Worm (Caenorhabditis elegans) whole organism, L1 larva: ENCODE data around the gene idpp-5.

Experiments
- Y116A8C.19 ChIP-seq: sonication (generic microtip); optimal IDR thresholded peaks from 2 replicates; lab custom pipeline; 2016; ENCODE audit warnings: missing compliant biosample characterization, missing genetic modification characterization, borderline replicate concordance
- alr-1 ChIP-seq: fragments of 200-800 bp; sonication (Bioruptor generic); optimal IDR thresholded peaks from 2 replicates; lab custom pipeline; 2018; ENCODE audit warnings: borderline replicate concordance, mild to moderate bottlenecking, missing genetic modification characterization, missing compliant biosample characterization
- ama-1 ChIP-seq: fragments of 150-350 bp; optimal IDR thresholded peaks from 2 replicates; lab custom pipeline; 2014
- ceh-82 ChIP-seq, 3 experiments: fragments of 150-350 bp in 1 of 3; sonication (generic microtip) in 2 of 3; optimal IDR thresholded peaks; 2 replicates each; lab custom pipeline; 2014 to 2017; ENCODE audit warnings: missing biosample characterization in 3 of 3, missing genetic modification characterization in 3 of 3
- ceh-88 ChIP-seq: fragments of 200-800 bp; sonication (Bioruptor generic); IDR thresholded peaks from 2 replicates; pipeline ENCODE4 v1.3.6; 2022; ENCODE audit warnings: missing genetic modification characterization, missing compliant biosample characterization
- dpl-1 ChIP-seq, 3 experiments: fragments of 150-350 bp in 2 of 3; sonication (generic microtip) in 1 of 3; optimal IDR thresholded peaks; 2 replicates each; lab custom pipeline; 2014 to 2017; ENCODE audit warnings: missing biosample characterization in 3 of 3, missing genetic modification characterization in 3 of 3, missing genetic modification reagents in 3 of 3
- egl-13 ChIP-seq: sonication (generic microtip); optimal IDR thresholded peaks from 2 replicates; lab custom pipeline; 2016; ENCODE audit warnings: missing genotype, missing genetic modification reagents, missing genetic modification characterization, missing compliant biosample characterization
- egl-27 ChIP-seq, 2 experiments: fragments of 150-350 bp in 1 of 2; sonication (generic microtip); optimal IDR thresholded peaks; 3 replicates each; lab custom pipeline; 2017 to 2018; ENCODE audit warnings: missing biosample characterization in 2 of 2, missing genetic modification characterization in 2 of 2, missing genetic modification reagents in 2 of 2
- elt-2 ChIP-seq: sonication (generic microtip); optimal IDR thresholded peaks from 2 replicates; lab custom pipeline; 2016; ENCODE audit warnings: missing genetic modification characterization, mild to moderate bottlenecking, inconsistent platforms, missing compliant biosample characterization, missing genetic modification reagents
- ets-5 ChIP-seq: fragments of 200-800 bp; sonication (Bioruptor generic); IDR thresholded peaks from 2 replicates; pipeline ENCODE4 v1.3.6; 2022; ENCODE audit warnings: missing genetic modification characterization, missing compliant biosample characterization
- fkh-10 ChIP-seq: sonication (generic microtip); optimal IDR thresholded peaks from 2 replicates; lab custom pipeline; 2017; ENCODE audit warnings: missing biosample characterization, missing genetic modification reagents, missing genetic modification characterization
- fkh-8 ChIP-seq: sonication (generic microtip); optimal IDR thresholded peaks from 2 replicates; lab custom pipeline; 2016; ENCODE audit warnings: mild to moderate bottlenecking, missing genetic modification characterization, missing compliant biosample characterization
- fos-1 ChIP-seq: fragments of 150-350 bp; optimal IDR thresholded peaks from 2 replicates; lab custom pipeline; 2014; ENCODE audit warnings: missing biosample characterization, missing genetic modification characterization
- grh-1 ChIP-seq: fragments of 200-800 bp; sonication (Bioruptor generic); IDR thresholded peaks from 2 replicates; pipeline ENCODE4 v1.3.6; 2022; ENCODE audit warnings: missing genetic modification reagents, missing genetic modification characterization, missing compliant biosample characterization
- isw-1 ChIP-seq: fragments of 200-800 bp; sonication (Bioruptor generic); IDR thresholded peaks from 2 replicates; pipeline ENCODE4 v1.3.6; 2022; ENCODE audit warnings: missing genetic modification characterization, missing compliant biosample characterization
- lin-14 ChIP-seq: fragments of 200-800 bp; sonication (Bioruptor generic); optimal IDR thresholded peaks from 2 replicates; lab custom pipeline; 2018; ENCODE audit warnings: mild to moderate bottlenecking, missing genetic modification characterization, moderate library complexity, missing compliant biosample characterization
- lin-39 ChIP-seq: fragments of 150-350 bp; optimal IDR thresholded peaks from 2 replicates; lab custom pipeline; 2014; ENCODE audit warnings: missing biosample characterization, missing genetic modification reagents, missing genetic modification characterization
- nhr-11 ChIP-seq: fragments of 150-350 bp; optimal IDR thresholded peaks from 2 replicates; lab custom pipeline; 2014; ENCODE audit warnings: missing biosample characterization, missing genetic modification characterization
- nhr-237 ChIP-seq: fragments of 150-350 bp; optimal IDR thresholded peaks from 2 replicates; lab custom pipeline; 2014; ENCODE audit warnings: missing biosample characterization, missing genetic modification characterization
- nhr-28 ChIP-seq: fragments of 150-350 bp; optimal IDR thresholded peaks from 2 replicates; lab custom pipeline; 2014; ENCODE audit warnings: missing biosample characterization, missing genetic modification characterization
- nhr-47 ChIP-seq: sonication (generic microtip); optimal IDR thresholded peaks from 2 replicates; lab custom pipeline; 2016; ENCODE audit warnings: mild to moderate bottlenecking, missing genetic modification characterization, moderate library complexity, missing compliant biosample characterization
- nhr-71 ChIP-seq: sonication (generic microtip); optimal IDR thresholded peaks from 2 replicates; lab custom pipeline; 2016; ENCODE audit warnings: mild to moderate bottlenecking, missing genetic modification characterization, moderate library complexity, missing compliant biosample characterization
- nhr-77 ChIP-seq: fragments of 150-350 bp; optimal IDR thresholded peaks from 2 replicates; lab custom pipeline; 2014; ENCODE audit warnings: missing biosample characterization, missing genetic modification characterization
- nhr-84 ChIP-seq: sonication (generic microtip); optimal IDR thresholded peaks from 2 replicates; lab custom pipeline; 2017; ENCODE audit warnings: missing biosample characterization, missing genetic modification characterization
- nhr-85 ChIP-seq: sonication (generic microtip); peaks from one replicate; lab custom pipeline; 2016; ENCODE audit warnings: missing genetic modification characterization, inconsistent platforms, missing compliant biosample characterization
- pag-3 ChIP-seq: sonication (generic microtip); optimal IDR thresholded peaks from 2 replicates; lab custom pipeline; 2017; ENCODE audit warnings: missing genetic modification characterization, mild to moderate bottlenecking, missing compliant biosample characterization, antibody characterized with exemption, borderline replicate concordance; ENCODE audit not compliant: insufficient read depth
- rnt-1 ChIP-seq: sonication (generic microtip); optimal IDR thresholded peaks from 2 replicates; lab custom pipeline; 2016; ENCODE audit warnings: mild to moderate bottlenecking, missing genetic modification characterization, moderate library complexity, missing compliant biosample characterization
- snpc-4 ChIP-seq: fragments of 150-350 bp; optimal IDR thresholded peaks from 2 replicates; lab custom pipeline; 2014; ENCODE audit warnings: missing biosample characterization, missing genetic modification characterization
- snu-23 ChIP-seq: sonication (generic microtip); optimal IDR thresholded peaks from 2 replicates; lab custom pipeline; 2016; ENCODE audit warnings: missing genetic modification characterization, missing compliant biosample characterization
- sptf-1 ChIP-seq: fragments of 150-350 bp; optimal IDR thresholded peaks from 2 replicates; lab custom pipeline; 2014; ENCODE audit warnings: missing biosample characterization, missing genetic modification characterization
- unc-130 ChIP-seq: fragments of 150-350 bp; optimal IDR thresholded peaks from 2 replicates; lab custom pipeline; 2017; ENCODE audit warnings: missing biosample characterization, missing genetic modification characterization, inconsistent platforms
- unc-98 ChIP-seq: fragments of 200-800 bp; sonication (Bioruptor generic); IDR thresholded peaks from 2 replicates; pipeline ENCODE4 v1.3.6; 2022; ENCODE audit warnings: missing genetic modification characterization, missing compliant biosample characterization
- zag-1 ChIP-seq: fragments of 150-350 bp; optimal IDR thresholded peaks from 2 replicates; lab custom pipeline; 2014; ENCODE audit warnings: missing biosample characterization, missing genetic modification characterization
- zip-4 ChIP-seq: fragments of 200-800 bp; sonication (Bioruptor generic); optimal IDR thresholded peaks from 2 replicates; lab custom pipeline; 2018; ENCODE audit warnings: mild to moderate bottlenecking, missing genetic modification characterization, moderate library complexity, missing compliant biosample characterization

Gene idpp-5

ce11 chrX:3803314-3803713 is 10.7 kb upstream of the idpp-5 start, which contains the start of gene F35A5.8 (continued):
- TF ChIP-seq alr-1 (no peak), pag-3 (tag; lab: Kevin White, UChicago) (peak; percentile 20), snpc-4 (tag; lab: Kevin White, UChicago) (peak; percentile 26), sptf-1 (no peak), elt-2 (tag; lab: Kevin White, UChicago) (peak; percentile 58), lin-14 (GFP tag; lab: Kevin White, UChicago) (peak; percentile 89), grh-1 (GFP tag; lab: Robert Waterston, UW) (peak; percentile 46)

ce11 chrX:3802743-3803142 is 10.1 kb upstream of the idpp-5 start:
- TF ChIP-seq nhr-237: no peak
- TF ChIP-seq lin-14 (GFP tag; lab: Kevin White, UChicago): peak; percentile 61
- TF ChIP-seq zip-4 (GFP tag; lab: Kevin White, UChicago): no peak
- peak in 2 of 3 experiments; percentile 14 to 48 for TF ChIP-seq ceh-82 (tag; optimal IDR thresholded peaks at IDR 0.05; lab: Kevin White, UChicago)
- TF ChIP-seq egl-13 (tag; lab: Kevin White, UChicago): peak; percentile 35
- no peak for TF ChIP-seq fos-1 (tag; lab: Kevin White, UChicago)
- TF ChIP-seq fkh-8 (tag; lab: Kevin White, UChicago): no peak
- no peak for TF ChIP-seq ama-1 (lab: Kevin White, UChicago)
- no peak for TF ChIP-seq rnt-1 (tag; lab: Kevin White, UChicago)
- TF ChIP-seq nhr-47: no peak
- no peak for TF ChIP-seq alr-1
- TF ChIP-seq fkh-10 (GFP tag; lab: Kevin White, UChicago): peak; percentile 69

- TF ChIP-seq nhr-11 (tag; lab: Kevin White, UChicago) (no peak), Y116A8C.19 (tag; lab: Kevin White, UChicago) (no peak), zag-1 (tag; lab: Kevin White, UChicago) (no peak), pag-3 (tag; lab: Kevin White, UChicago) (no peak), nhr-28 (no peak), isw-1 (GFP tag; lab: Robert Waterston, UW) (no peak), nhr-77 (tag; lab: Kevin White, UChicago) (no peak), ets-5 (GFP tag; lab: Robert Waterston, UW) (no peak), snu-23 (GFP tag; lab: Kevin White, UChicago) (no peak), egl-27 (tag; optimal IDR thresholded peaks at IDR 0.05; lab: Kevin White, UChicago) (no peak), nhr-85 (tag; lab: Kevin White, UChicago) (no peak), ceh-88 (GFP tag; lab: Robert Waterston, UW) (no peak), nhr-71 (no peak), lin-39 (tag; lab: Kevin White, UChicago) (no peak), dpl-1 (GFP tag; optimal IDR thresholded peaks at IDR 0.05; lab: Kevin White, UChicago) (no peak), unc-98 (no peak)
- TF ChIP-seq, all 84 proteins: peak for 0
Measured at ce11 chrX:3798288-3798687, 5.7 kb upstream of the idpp-5 start.

- TF ChIP-seq egl-27 (tag; optimal IDR thresholded peaks at IDR 0.05; lab: Kevin White, UChicago): no peak
- no peak for TF ChIP-seq nhr-84 (tag; lab: Kevin White, UChicago)
- no peak for TF ChIP-seq fkh-10 (GFP tag; lab: Kevin White, UChicago)
- no peak for TF ChIP-seq lin-14 (GFP tag; lab: Kevin White, UChicago)
- TF ChIP-seq nhr-77 (tag; lab: Kevin White, UChicago): no peak
- no peak for TF ChIP-seq unc-130 (tag; lab: Kevin White, UChicago)
- no peak for TF ChIP-seq pag-3 (tag; lab: Kevin White, UChicago)
Measured at ce11 chrX:3797882-3798281, 5.3 kb upstream of the idpp-5 start, which contains the start of gene abu-10. Gene abu-10, plus strand, starts transcription at chrX:3798182.
